Fruit fly (Drosophila melanogaster) whole organism, embryonic: ENCODE data around the gene CG12594.
A peak's percentile ranks its signal among the peaks of the same experiment; 100 is the strongest.

ENCODE experiments used
- CG10274 ChIP-seq: fragments of 200-800 bp; sonication (Bioruptor generic); optimal IDR thresholded peaks from 3 replicates; lab custom pipeline; 2017; ENCODE audit warnings: missing biosample characterization, mild to moderate bottlenecking, missing genetic modification characterization
- CG10431 ChIP-seq: fragments of 200-800 bp; sonication (Bioruptor generic); optimal IDR thresholded peaks from 3 replicates; lab custom pipeline; 2018; ENCODE audit warnings: missing biosample characterization, mild to moderate bottlenecking, missing genetic modification characterization
- CG12769 ChIP-seq: fragments of 200-800 bp; sonication (Bioruptor generic); optimal IDR thresholded peaks from 2 replicates; lab custom pipeline; 2019; ENCODE audit warnings: missing biosample characterization, mild to moderate bottlenecking, missing genetic modification characterization, moderate library complexity
- CG13296 ChIP-seq: fragments of 200-800 bp; sonication (Bioruptor generic); optimal IDR thresholded peaks from 3 replicates; lab custom pipeline; 2018; ENCODE audit warnings: missing biosample characterization, mild to moderate bottlenecking, missing genetic modification characterization
- CG17568 ChIP-seq: fragments of 200-800 bp; sonication (Bioruptor generic); optimal IDR thresholded peaks from 2 replicates; lab custom pipeline; 2018; ENCODE audit warnings: missing biosample characterization, mild to moderate bottlenecking, missing genetic modification characterization, moderate library complexity
- CG4404 ChIP-seq: fragments of 200-800 bp; sonication (Bioruptor generic); IDR thresholded peaks from 2 replicates; pipeline ENCODE4 v1.3.6; 2022; ENCODE audit warnings: missing biosample characterization, missing genetic modification characterization
- CG5180 ChIP-seq: fragments of 200-800 bp; sonication (Bioruptor generic); optimal IDR thresholded peaks from 3 replicates; lab custom pipeline; 2017; ENCODE audit warnings: missing biosample characterization, missing genetic modification characterization, mild to moderate bottlenecking, moderate library complexity, missing genetic modification reagents
- CG6813 ChIP-seq: fragments of 200-800 bp; sonication (Bioruptor generic); optimal IDR thresholded peaks from 2 replicates; lab custom pipeline; 2017; ENCODE audit warnings: missing biosample characterization, missing genetic modification characterization, mild to moderate bottlenecking, moderate library complexity, missing genetic modification reagents
- CG7928 ChIP-seq: fragments of 200-800 bp; sonication (Bioruptor generic); optimal IDR thresholded peaks from 2 replicates; lab custom pipeline; 2017; ENCODE audit warnings: missing biosample characterization, mild to moderate bottlenecking, missing genetic modification characterization
- D19A ChIP-seq: fragments of 200-800 bp; optimal IDR thresholded peaks from 3 replicates; lab custom pipeline; 2019; ENCODE audit warnings: missing biosample characterization, mild to moderate bottlenecking, missing genetic modification characterization, moderate library complexity
- Deaf1 ChIP-seq: fragments of 200-800 bp; optimal IDR thresholded peaks from 3 replicates; lab custom pipeline; 2019; ENCODE audit warnings: missing biosample characterization, mild to moderate bottlenecking, missing genetic modification characterization, moderate library complexity
- Ets65A ChIP-seq: fragments of 200-800 bp; sonication (Bioruptor generic); peaks from one replicate; lab custom pipeline; 2016; ENCODE audit warnings: missing biosample characterization, missing genetic modification characterization
- Fer2 ChIP-seq: fragments of 200-800 bp; sonication (Bioruptor generic); optimal IDR thresholded peaks from 2 replicates; lab custom pipeline; 2018; ENCODE audit warnings: missing biosample characterization, mild to moderate bottlenecking, missing genetic modification characterization, moderate library complexity
- Jarid2 ChIP-seq: fragments of 200-800 bp; sonication (Bioruptor generic); optimal IDR thresholded peaks from 3 replicates; lab custom pipeline; 2017; ENCODE audit warnings: mild to moderate bottlenecking, missing biosample characterization, missing genetic modification reagents, missing genetic modification characterization
- abd-A ChIP-seq: fragments of 200-800 bp; sonication (Bioruptor generic); optimal IDR thresholded peaks from 3 replicates; lab custom pipeline; 2019; ENCODE audit warnings: missing biosample characterization, mild to moderate bottlenecking, missing genetic modification characterization, moderate library complexity
- ase ChIP-seq: fragments of 200-800 bp; sonication (Bioruptor generic); IDR thresholded peaks from 3 replicates; pipeline ENCODE4 v1.3.6; 2022; ENCODE audit warnings: missing biosample characterization, missing genetic modification characterization
- ash1 ChIP-seq: fragments of 200-800 bp; sonication (Bioruptor generic); optimal IDR thresholded peaks from 2 replicates; lab custom pipeline; 2018; ENCODE audit warnings: missing biosample characterization, mild to moderate bottlenecking, missing genetic modification characterization
- bab2 ChIP-seq: fragments of 200-800 bp; sonication (Bioruptor generic); optimal IDR thresholded peaks from 2 replicates; lab custom pipeline; 2016; ENCODE audit warnings: missing biosample characterization, missing genetic modification characterization
- cg ChIP-seq: fragments of 200-800 bp; sonication (Bioruptor generic); optimal IDR thresholded peaks from 3 replicates; lab custom pipeline; 2019; ENCODE audit warnings: missing biosample characterization, mild to moderate bottlenecking, missing genetic modification characterization, moderate library complexity
- chinmo ChIP-seq: fragments of 200-800 bp; sonication (Bioruptor generic); IDR thresholded peaks from 4 replicates; pipeline ENCODE4 v1.3.6; 2022; ENCODE audit warnings: missing biosample characterization, missing genetic modification characterization; ENCODE audit not compliant: partially characterized antibody
- danr ChIP-seq: fragments of 200-800 bp; sonication (Bioruptor generic); IDR thresholded peaks from 2 replicates; pipeline ENCODE4 v1.3.6; 2022; ENCODE audit warnings: missing biosample characterization, missing genetic modification characterization
- emc ChIP-seq: fragments of 200-800 bp; sonication (Bioruptor generic); optimal IDR thresholded peaks from 2 replicates; lab custom pipeline; 2016; ENCODE audit warnings: missing biosample characterization, missing genetic modification characterization
- eve ChIP-seq, 2 experiments: fragments of >200 bp; optimal IDR thresholded peaks; 2 replicates each; lab custom pipeline; 2017; ENCODE audit warnings: missing biosample characterization in 2 of 2, missing genetic modification characterization in 2 of 2
- ewg ChIP-seq: fragments of 200-800 bp; sonication (Bioruptor generic); optimal IDR thresholded peaks from 3 replicates; lab custom pipeline; 2017; ENCODE audit warnings: mild to moderate bottlenecking, missing biosample characterization, missing genetic modification reagents, missing genetic modification characterization
- fd102C ChIP-seq: fragments of 200-800 bp; sonication (Bioruptor generic); optimal IDR thresholded peaks from 2 replicates; lab custom pipeline; 2018; ENCODE audit warnings: missing biosample characterization, mild to moderate bottlenecking, missing genetic modification characterization, moderate library complexity
- ftz-f1 ChIP-seq: fragments of 200-800 bp; sonication (Bioruptor generic); optimal IDR thresholded peaks from 2 replicates; lab custom pipeline; 2016; ENCODE audit warnings: missing biosample characterization, missing genetic modification characterization
- ind ChIP-seq: fragments of 200-800 bp; sonication (Bioruptor generic); optimal IDR thresholded peaks from 3 replicates; lab custom pipeline; 2016; ENCODE audit warnings: missing biosample characterization, missing genetic modification characterization
- lbe ChIP-seq: fragments of 200-800 bp; sonication (Bioruptor generic); optimal IDR thresholded peaks from 2 replicates; lab custom pipeline; 2016; ENCODE audit warnings: missing biosample characterization, mild to moderate bottlenecking, missing genetic modification characterization
- nmo ChIP-seq: fragments of 200-800 bp; sonication (Bioruptor generic); optimal IDR thresholded peaks from 2 replicates; lab custom pipeline; 2018; ENCODE audit warnings: missing biosample characterization, mild to moderate bottlenecking, missing genetic modification characterization, moderate library complexity
- p53 ChIP-seq: fragments of 200-800 bp; sonication (Bioruptor generic); optimal IDR thresholded peaks from 2 replicates; lab custom pipeline; 2016; ENCODE audit warnings: missing biosample characterization, missing genetic modification characterization
- prd ChIP-seq, 3 experiments: fragments of >200 bp in 2 of 3; fragments of 200-800 bp in 1 of 3; sonication (Bioruptor generic) in 1 of 3; optimal IDR thresholded peaks in 2 of 3; IDR thresholded peaks in 1 of 3; 2 replicates in 2 of 3; 3 replicates in 1 of 3; pipeline versions ENCODE4 v1.3.6 to Lab custom; 2017 to 2022; ENCODE audit warnings: missing biosample characterization in 1 of 3, missing genetic modification characterization in 1 of 3
- salm ChIP-seq: fragments of 200-800 bp; sonication (Bioruptor generic); optimal IDR thresholded peaks from 2 replicates; lab custom pipeline; 2018; ENCODE audit warnings: missing biosample characterization, mild to moderate bottlenecking, missing genetic modification characterization
- scrt ChIP-seq: fragments of 200-800 bp; sonication (Bioruptor generic); optimal IDR thresholded peaks from 2 replicates; lab custom pipeline; 2018; ENCODE audit warnings: missing biosample characterization, mild to moderate bottlenecking, missing genetic modification characterization, moderate library complexity
- sd ChIP-seq: fragments of 200-800 bp; sonication (Bioruptor generic); optimal IDR thresholded peaks from 3 replicates; lab custom pipeline; 2018; ENCODE audit warnings: missing biosample characterization, mild to moderate bottlenecking, missing genetic modification characterization, moderate library complexity
- slbo ChIP-seq: fragments of 200-800 bp; sonication (Bioruptor generic); IDR thresholded peaks from 2 replicates; pipeline ENCODE4 v1.3.6; 2022; ENCODE audit warnings: missing biosample characterization, missing genetic modification characterization
- slou ChIP-seq: fragments of 200-800 bp; sonication (Bioruptor generic); optimal IDR thresholded peaks from 3 replicates; lab custom pipeline; 2016; ENCODE audit warnings: missing biosample characterization, missing genetic modification characterization
- stwl ChIP-seq: fragments of 200-800 bp; sonication (Bioruptor generic); optimal IDR thresholded peaks from 3 replicates; lab custom pipeline; 2018; ENCODE audit warnings: missing biosample characterization, mild to moderate bottlenecking, missing genetic modification characterization, moderate library complexity

The CG12594 gene

dm6 chr3R:11721593-11721992 is at the start of gene CG12594:
Gene CG12594, plus strand, starts transcription at chr3R:11721734.
- TF ChIP-seq Deaf1: peak; percentile 7
- 0 out of 4 replicates have a peak, but pooled peaks have one; percentile 22 for TF ChIP-seq chinmo (GFP tag; lab: Robert Waterston, UW)
- TF ChIP-seq ewg (GFP tag; lab: Kevin White, UChicago): peak; percentile 74
- no peak for TF ChIP-seq slbo (GFP tag; lab: Robert Waterston, UW)
- TF ChIP-seq salm (tag; lab: Kevin White, UChicago): no peak
- TF ChIP-seq Jarid2 (GFP tag; lab: Kevin White, UChicago): peak; percentile 4
- peak; percentile 32 for TF ChIP-seq abd-A (tag; lab: Kevin White, UChicago)
- peak; percentile 67 for TF ChIP-seq CG5180 (GFP tag; lab: Kevin White, UChicago)
- TF ChIP-seq scrt (GFP tag; lab: Kevin White, UChicago): peak; percentile 57
- no peak for TF ChIP-seq CG10274

dm6 chr3R:11671784-11672183 is 49.8 kb upstream of the CG12594 start:
- TF ChIP-seq ash1 (GFP tag; lab: Kevin White, UChicago) (no peak), CG12769 (tag; lab: Kevin White, UChicago) (no peak), CG7928 (no peak), ftz-f1 (GFP tag; lab: Kevin White, UChicago) (no peak), CG4404 (GFP tag; lab: Robert Waterston, UW) (no peak), bab2 (GFP tag; lab: Kevin White, UChicago) (no peak), nmo (GFP tag; lab: Kevin White, UChicago) (no peak), Fer2 (no peak), ase (GFP tag; lab: Robert Waterston, UW) (no peak), prd (optimal IDR thresholded peaks at IDR 0.05; lab: Kevin White, UChicago) (no peak), prd (GFP tag; IDR thresholded peaks at IDR 0.05; lab: Robert Waterston, UW) (no peak), fd102C (GFP tag; lab: Kevin White, UChicago) (no peak), CG17568 (GFP tag; lab: Kevin White, UChicago) (no peak), slou (no peak), CG13296 (GFP tag; lab: Kevin White, UChicago) (no peak), D19A (tag; lab: Kevin White, UChicago) (peak; percentile 79), danr (GFP tag; lab: Robert Waterston, UW) (no peak), p53 (GFP tag; lab: Kevin White, UChicago) (no peak), Ets65A (peak; percentile 83), lbe (GFP tag; lab: Kevin White, UChicago) (no peak), CG10431 (GFP tag; lab: Kevin White, UChicago) (no peak), eve (GFP tag; optimal IDR thresholded peaks at IDR 0.05; lab: Kevin White, UChicago) (no peak), sd (tag; lab: Kevin White, UChicago) (no peak), emc (peak; percentile 5), ind (GFP tag; lab: Kevin White, UChicago) (no peak), cg (GFP tag; lab: Kevin White, UChicago) (no peak), stwl (no peak), slbo (GFP tag; lab: Robert Waterston, UW) (0 out of 2 replicates have a peak, but pooled peaks have one; percentile 5), CG6813 (no peak)
- TF ChIP-seq, all 482 proteins: peak for 4
